Worm (Caenorhabditis elegans) whole organism, young adult: ENCODE measurements around the gene W03F9.9.

Source experiments
- K12H6.12 ChIP-seq: fragments of 200-800 bp; sonication (Bioruptor generic); optimal IDR thresholded peaks from 2 replicates; lab custom pipeline; 2018; ENCODE audit warnings: mild to moderate bottlenecking, missing genetic modification characterization, missing compliant biosample characterization
- attf-6 ChIP-seq: fragments of 200-800 bp; sonication (Bioruptor generic); IDR thresholded peaks from 2 replicates; pipeline ENCODE4 v1.3.6; 2022; ENCODE audit warnings: missing genetic modification reagents, missing genetic modification characterization, missing compliant biosample characterization
- egl-18 ChIP-seq: fragments of 200-800 bp; sonication (Bioruptor generic); IDR thresholded peaks from 2 replicates; pipeline ENCODE4 v1.3.6; 2022; ENCODE audit warnings: missing genetic modification reagents, missing genetic modification characterization, missing compliant biosample characterization
- lag-1 ChIP-seq: fragments of 200-800 bp; sonication (Bioruptor generic); IDR thresholded peaks from 2 replicates; pipeline ENCODE4 v1.3.6; 2022; ENCODE audit warnings: missing genetic modification reagents, missing genetic modification characterization, missing compliant biosample characterization
- lin-40 ChIP-seq: sonication (generic microtip); optimal IDR thresholded peaks from 2 replicates; lab custom pipeline; 2016; ENCODE audit warnings: missing genetic modification characterization, mild to moderate bottlenecking, missing compliant biosample characterization, missing genotype, missing genetic modification reagents
- mcd-1 ChIP-seq: fragments of 200-800 bp; sonication (Bioruptor generic); IDR thresholded peaks from 2 replicates; pipeline ENCODE4 v1.3.6; 2022; ENCODE audit warnings: missing genetic modification reagents, missing genetic modification characterization, missing compliant biosample characterization
- repo-1 ChIP-seq: sonication (generic microtip); optimal IDR thresholded peaks from 2 replicates; lab custom pipeline; 2017; ENCODE audit warnings: mild to moderate bottlenecking, missing genetic modification characterization, missing compliant biosample characterization
- unc-62 ChIP-seq: fragments of 150-350 bp; optimal IDR thresholded peaks from 2 replicates; lab custom pipeline; 2014; ENCODE audit warnings: missing biosample characterization, missing genetic modification reagents, missing genetic modification characterization

ce11 chrV:185124-185523, 46.4 kb downstream of the W03F9.9 start:
- TF ChIP-seq K12H6.12 (tag; lab: Kevin White, UChicago) (no peak), repo-1 (tag; lab: Kevin White, UChicago) (no peak), lag-1 (GFP tag; lab: Robert Waterston, UW) (no peak), lin-40 (tag; lab: Kevin White, UChicago) (no peak), attf-6 (GFP tag; lab: Robert Waterston, UW) (no peak), mcd-1 (no peak), unc-62 (GFP tag; lab: Kevin White, UChicago) (no peak), egl-18 (GFP tag; lab: Robert Waterston, UW) (no peak)
